Worm (Caenorhabditis elegans) whole organism, midembryonic: Measurements from ENCODE around the gene Y62H9A.9.

Experiments used
- T22C8.4 ChIP-seq: fragments of 200-800 bp; sonication (Bioruptor generic); IDR thresholded peaks from 2 replicates; pipeline ENCODE4 v1.3.6; 2022; ENCODE audit warnings: missing genetic modification characterization, missing compliant biosample characterization
- cog-1 ChIP-seq: sonication (generic microtip); optimal IDR thresholded peaks from 2 replicates; lab custom pipeline; 2016; ENCODE audit warnings: missing genetic modification characterization, missing compliant biosample characterization
- flt-1 ChIP-seq: fragments of 200-800 bp; sonication (Bioruptor generic); IDR thresholded peaks from 2 replicates; pipeline ENCODE4 v1.3.6; 2022; ENCODE audit warnings: missing genetic modification characterization, missing compliant biosample characterization
- klf-2 ChIP-seq: fragments of 200-800 bp; sonication (Bioruptor generic); conservative IDR thresholded peaks from 2 replicates; pipeline ENCODE4 v1.3.6; 2022; ENCODE audit warnings: missing genetic modification reagents, missing genetic modification characterization, missing compliant biosample characterization
- med-1 ChIP-seq: sonication (generic microtip); optimal IDR thresholded peaks from 2 replicates; lab custom pipeline; 2017; ENCODE audit warnings: missing genetic modification characterization, mild to moderate bottlenecking, missing compliant biosample characterization, antibody characterized with exemption, missing genetic modification reagents; ENCODE audit not compliant: insufficient read depth
- ref-1 ChIP-seq: fragments of 200-800 bp; sonication (Bioruptor generic); conservative IDR thresholded peaks from 2 replicates; pipeline ENCODE4 v1.3.6; 2022; ENCODE audit warnings: missing genetic modification reagents, missing genetic modification characterization, missing compliant biosample characterization
- tab-1 ChIP-seq: fragments of 200-800 bp; sonication (Bioruptor generic); IDR thresholded peaks from 2 replicates; pipeline ENCODE4 v1.3.6; 2022; ENCODE audit warnings: missing genetic modification characterization, missing compliant biosample characterization
- ztf-23 ChIP-seq: fragments of 200-800 bp; sonication (Bioruptor generic); IDR thresholded peaks from 2 replicates; pipeline ENCODE4 v1.3.6; 2022; ENCODE audit warnings: missing genetic modification reagents, missing genetic modification characterization, missing compliant biosample characterization

DNA sequence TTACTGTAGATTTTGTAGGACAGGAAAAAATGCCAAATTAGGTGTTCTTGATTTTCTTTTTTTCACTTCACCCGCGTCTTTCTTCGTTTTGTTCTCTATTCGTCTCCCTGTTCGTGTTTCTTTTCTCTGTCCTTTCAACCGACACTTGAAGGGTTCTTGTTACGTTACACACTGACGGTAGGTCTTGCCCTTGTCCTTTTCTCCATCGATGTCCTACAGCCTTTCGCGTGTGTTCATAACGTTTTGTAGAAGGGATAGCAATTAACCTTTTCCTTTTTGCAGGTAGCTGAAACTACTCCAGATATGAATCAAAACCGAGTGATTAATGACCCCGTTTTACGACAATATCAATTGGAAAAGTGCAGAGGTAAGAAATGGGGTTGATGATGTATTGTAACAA, 26.2 kb upstream of the Y62H9A.9 start, which contains the start of gene F55G7.1:
- TF ChIP-seq T22C8.4 (GFP tag; lab: Robert Waterston, UW) (no peak), ref-1 (GFP tag; lab: Robert Waterston, UW) (no peak), med-1 (GFP tag; lab: Kevin White, UChicago) (no peak), klf-2 (no peak), ztf-23 (GFP tag; lab: Robert Waterston, UW) (no peak), tab-1 (GFP tag; lab: Robert Waterston, UW) (no peak), cog-1 (tag; lab: Kevin White, UChicago) (no peak), flt-1 (no peak)
